Fruit fly (Drosophila melanogaster): ENCODE measurements around the gene CheB38b.

CheB38b gene

dm6 chr2L:20778380-20778779 is 38.7 kb downstream of the CheB38b start:
- TF ChIP-seq pad (GFP tag; optimal IDR thresholded peaks at IDR 0.05) (no peak), tj (GFP tag; optimal IDR thresholded peaks at IDR 0.05) (no peak), toe (GFP tag; optimal IDR thresholded peaks at IDR 0.05) (no peak), Mnt (GFP tag; optimal IDR thresholded peaks at IDR 0.05) (no peak), CG7045 (GFP tag; optimal IDR thresholded peaks at IDR 0.05) (no peak), CG33017 (tag; optimal IDR thresholded peaks at IDR 0.05) (no peak)

- TF ChIP-seq CG14711 (tag; optimal IDR thresholded peaks at IDR 0.05) (no peak), cic (GFP tag; optimal IDR thresholded peaks at IDR 0.05) (no peak), bab1 (GFP tag; optimal IDR thresholded peaks at IDR 0.05) (no peak), CG5204 (GFP tag; optimal IDR thresholded peaks at IDR 0.05) (no peak), tj (GFP tag; optimal IDR thresholded peaks at IDR 0.05) (no peak), cnc (optimal IDR thresholded peaks at IDR 0.05) (no peak)
Observed at dm6 chr2L:20776940-20777502, 40.0 kb downstream of the CheB38b start.

dm6 chr2L:20775941-20776340 is 41.1 kb downstream of the CheB38b start:
- TF ChIP-seq CG11617 (GFP tag; optimal IDR thresholded peaks at IDR 0.05) (no peak), CG12768 (GFP tag; optimal IDR thresholded peaks at IDR 0.05) (peak; percentile 15), cic (GFP tag; optimal IDR thresholded peaks at IDR 0.05) (peak; percentile 5), Hr96 (GFP tag; optimal IDR thresholded peaks at IDR 0.05) (no peak), CG7101 (tag; optimal IDR thresholded peaks at IDR 0.05) (no peak)

- TF ChIP-seq CG5204 (GFP tag; optimal IDR thresholded peaks at IDR 0.05) (no peak), kay (GFP tag; ENCODE audit: borderline replicate concordance) (no peak), CG33017 (tag; optimal IDR thresholded peaks at IDR 0.05) (no peak), CG7101 (tag; optimal IDR thresholded peaks at IDR 0.05) (no peak), Clk (GFP tag; optimal IDR thresholded peaks at IDR 0.05) (no peak), Crg-1 (GFP tag; optimal IDR thresholded peaks at IDR 0.05) (no peak), CG11617 (GFP tag; optimal IDR thresholded peaks at IDR 0.05) (no peak), pad (GFP tag; optimal IDR thresholded peaks at IDR 0.05) (no peak), bab1 (GFP tag; optimal IDR thresholded peaks at IDR 0.05) (no peak), Hr96 (GFP tag; optimal IDR thresholded peaks at IDR 0.05) (no peak), tj (GFP tag; optimal IDR thresholded peaks at IDR 0.05) (no peak), CG14711 (tag; optimal IDR thresholded peaks at IDR 0.05) (no peak), ovo (GFP tag; optimal IDR thresholded peaks at IDR 0.05) (no peak), CG1620 (GFP tag; optimal IDR thresholded peaks at IDR 0.05) (no peak)
Observed at dm6 chr2L:20774464-20774863, 42.6 kb downstream of the CheB38b start.

dm6 chr2L:20773453-20774054 is 43.5 kb downstream of the CheB38b start:
- no peak for TF ChIP-seq CG12768 (GFP tag; optimal IDR thresholded peaks at IDR 0.05)
- no peak for TF ChIP-seq Clk (GFP tag; optimal IDR thresholded peaks at IDR 0.05)
- peak; percentile 28 for TF ChIP-seq CG7045 (GFP tag; optimal IDR thresholded peaks at IDR 0.05)
- TF ChIP-seq ovo (GFP tag; optimal IDR thresholded peaks at IDR 0.05) = no peak
- TF ChIP-seq Hr96 (GFP tag; optimal IDR thresholded peaks at IDR 0.05) = no peak
- TF ChIP-seq CG11617 (GFP tag; optimal IDR thresholded peaks at IDR 0.05) = peak; percentile 5
- TF ChIP-seq pad (GFP tag; optimal IDR thresholded peaks at IDR 0.05) = no peak
- peak; percentile 3 for TF ChIP-seq toe (GFP tag; optimal IDR thresholded peaks at IDR 0.05)
- peak; percentile 56 for TF ChIP-seq kay (GFP tag; ENCODE audit: borderline replicate concordance)
- TF ChIP-seq cic (GFP tag; optimal IDR thresholded peaks at IDR 0.05) = peak; percentile 41
- TF ChIP-seq CG1620 (GFP tag; optimal IDR thresholded peaks at IDR 0.05) = no peak
- peak; percentile 24 for TF ChIP-seq CG33017 (tag; optimal IDR thresholded peaks at IDR 0.05)
- no peak for TF ChIP-seq Mnt (GFP tag; optimal IDR thresholded peaks at IDR 0.05)
- no peak for TF ChIP-seq CG7101 (tag; optimal IDR thresholded peaks at IDR 0.05)
- no peak for TF ChIP-seq Crg-1 (GFP tag; optimal IDR thresholded peaks at IDR 0.05)
- TF ChIP-seq CG14711 (tag; optimal IDR thresholded peaks at IDR 0.05) = no peak
- no peak for TF ChIP-seq tj (GFP tag; optimal IDR thresholded peaks at IDR 0.05)
- no peak for TF ChIP-seq bab1 (GFP tag; optimal IDR thresholded peaks at IDR 0.05)
- TF ChIP-seq CG5204 (GFP tag; optimal IDR thresholded peaks at IDR 0.05) = no peak
- no peak for TF ChIP-seq cnc (optimal IDR thresholded peaks at IDR 0.05)

- TF ChIP-seq CG5204 (GFP tag; optimal IDR thresholded peaks at IDR 0.05) = no peak
- TF ChIP-seq tj (GFP tag; optimal IDR thresholded peaks at IDR 0.05) = peak; percentile 5
- peak; percentile 5 for TF ChIP-seq bab1 (GFP tag; optimal IDR thresholded peaks at IDR 0.05)
- no peak for TF ChIP-seq Crg-1 (GFP tag; optimal IDR thresholded peaks at IDR 0.05)
- TF ChIP-seq ovo (GFP tag; optimal IDR thresholded peaks at IDR 0.05) = peak; percentile 29
- no peak for TF ChIP-seq cnc (optimal IDR thresholded peaks at IDR 0.05)
- peak; percentile 37 for TF ChIP-seq Hr96 (GFP tag; optimal IDR thresholded peaks at IDR 0.05)
- TF ChIP-seq CG12768 (GFP tag; optimal IDR thresholded peaks at IDR 0.05) = peak; percentile 30
- TF ChIP-seq CG7101 (tag; optimal IDR thresholded peaks at IDR 0.05) = peak; percentile 33
- TF ChIP-seq CG14711 (tag; optimal IDR thresholded peaks at IDR 0.05) = no peak
- peak; percentile 93 for TF ChIP-seq pad (GFP tag; optimal IDR thresholded peaks at IDR 0.05)
- no peak for TF ChIP-seq toe (GFP tag; optimal IDR thresholded peaks at IDR 0.05)
- TF ChIP-seq CG7045 (GFP tag; optimal IDR thresholded peaks at IDR 0.05) = peak; percentile 5
Observed at dm6 chr2L:20770242-20770769, 46.8 kb downstream of the CheB38b start, which contains the start of gene cad. Gene cad, plus strand, starts transcription at chr2L:20770731.
